Fruit fly (Drosophila melanogaster) whole organism, embryonic: ENCODE results near the gene CG4953.

Experiments used
- ATbp ChIP-seq: fragments of 200-800 bp; sonication (Bioruptor generic); optimal IDR thresholded peaks from 2 replicates; lab custom pipeline; 2017; ENCODE audit warnings: missing biosample characterization, mild to moderate bottlenecking, missing genetic modification characterization, missing genetic modification reagents
- BtbVII ChIP-seq: fragments of 200-800 bp; sonication (Bioruptor generic); optimal IDR thresholded peaks from 3 replicates; lab custom pipeline; 2017; ENCODE audit warnings: missing biosample characterization, mild to moderate bottlenecking, missing genetic modification characterization
- CG10147 ChIP-seq: fragments of 200-800 bp; sonication (Bioruptor generic); optimal IDR thresholded peaks from 2 replicates; lab custom pipeline; 2019; ENCODE audit warnings: missing biosample characterization, mild to moderate bottlenecking, missing genetic modification characterization, moderate library complexity
- CG10366 ChIP-seq: fragments of 200-800 bp; sonication (Bioruptor generic); IDR thresholded peaks from 2 replicates; pipeline ENCODE4 v1.3.6; 2022; ENCODE audit warnings: missing biosample characterization, missing genetic modification characterization
- CG12104 ChIP-seq: fragments of 200-800 bp; sonication (Bioruptor generic); optimal IDR thresholded peaks from 3 replicates; lab custom pipeline; 2016; ENCODE audit warnings: missing biosample characterization, missing genetic modification characterization
- CG12299 ChIP-seq: fragments of 200-800 bp; sonication (Bioruptor generic); optimal IDR thresholded peaks from 2 replicates; lab custom pipeline; 2018; ENCODE audit warnings: missing biosample characterization, mild to moderate bottlenecking, missing genetic modification characterization
- CG13424 ChIP-seq: fragments of 200-800 bp; sonication (Bioruptor generic); optimal IDR thresholded peaks from 2 replicates; lab custom pipeline; 2019; ENCODE audit warnings: missing biosample characterization, mild to moderate bottlenecking, missing genetic modification characterization, moderate library complexity
- CG15269 ChIP-seq: fragments of 200-800 bp; sonication (Bioruptor generic); optimal IDR thresholded peaks from 2 replicates; lab custom pipeline; 2018; ENCODE audit warnings: missing biosample characterization, mild to moderate bottlenecking, missing genetic modification characterization, moderate library complexity
- CG17361 ChIP-seq: fragments of 200-800 bp; sonication (Bioruptor generic); IDR thresholded peaks from 3 replicates; pipeline ENCODE4 v1.3.6; 2022; ENCODE audit warnings: missing biosample characterization, missing genetic modification characterization
- CG17829 ChIP-seq: fragments of 200-800 bp; optimal IDR thresholded peaks from 2 replicates; lab custom pipeline; 2019; ENCODE audit warnings: missing biosample characterization, mild to moderate bottlenecking, missing genetic modification characterization, moderate library complexity
- CG1792 ChIP-seq: fragments of 200-800 bp; sonication (Bioruptor generic); optimal IDR thresholded peaks from 2 replicates; lab custom pipeline; 2016; ENCODE audit warnings: missing biosample characterization, missing genetic modification characterization
- CG30431 ChIP-seq: fragments of 200-800 bp; sonication (Bioruptor generic); optimal IDR thresholded peaks from 2 replicates; lab custom pipeline; 2017; ENCODE audit warnings: missing biosample characterization, missing genetic modification characterization
- CG31224 ChIP-seq: fragments of 200-800 bp; sonication (Bioruptor generic); IDR thresholded peaks from 2 replicates; pipeline ENCODE4 v1.3.6; 2022; ENCODE audit warnings: missing biosample characterization, missing genetic modification characterization
- CG3163 ChIP-seq: fragments of 200-800 bp; sonication (Bioruptor generic); optimal IDR thresholded peaks from 3 replicates; lab custom pipeline; 2016; ENCODE audit warnings: missing biosample characterization, missing genetic modification characterization
- CG32767 ChIP-seq: fragments of 200-800 bp; sonication (Bioruptor generic); IDR thresholded peaks from 2 replicates; pipeline ENCODE4 v1.3.6; 2022; ENCODE audit warnings: missing biosample characterization, missing genetic modification characterization
- CG4328 ChIP-seq: fragments of 200-800 bp; sonication (Bioruptor generic); optimal IDR thresholded peaks from 3 replicates; lab custom pipeline; 2017; ENCODE audit warnings: missing biosample characterization, missing genetic modification reagents, missing genetic modification characterization
- CG4854 ChIP-seq: fragments of 200-800 bp; sonication (Bioruptor generic); optimal IDR thresholded peaks from 2 replicates; lab custom pipeline; 2016; ENCODE audit warnings: missing biosample characterization, missing genetic modification characterization, inconsistent platforms
- CG5180 ChIP-seq: fragments of 200-800 bp; sonication (Bioruptor generic); optimal IDR thresholded peaks from 3 replicates; lab custom pipeline; 2017; ENCODE audit warnings: missing biosample characterization, missing genetic modification characterization, mild to moderate bottlenecking, moderate library complexity, missing genetic modification reagents
- CG7745 ChIP-seq: fragments of 200-800 bp; sonication (Bioruptor generic); optimal IDR thresholded peaks from 2 replicates; lab custom pipeline; 2018; ENCODE audit warnings: missing biosample characterization, mild to moderate bottlenecking, missing genetic modification characterization, moderate library complexity
- CG8089 ChIP-seq: fragments of 200-800 bp; sonication (Bioruptor generic); optimal IDR thresholded peaks from 3 replicates; lab custom pipeline; 2016; ENCODE audit warnings: missing biosample characterization, missing genetic modification characterization
- CG9797 ChIP-seq: fragments of 200-800 bp; sonication (Bioruptor generic); optimal IDR thresholded peaks from 3 replicates; lab custom pipeline; 2018; ENCODE audit warnings: missing biosample characterization, mild to moderate bottlenecking, missing genetic modification characterization
- CG9817 ChIP-seq: fragments of 200-800 bp; sonication (Bioruptor generic); optimal IDR thresholded peaks from 2 replicates; lab custom pipeline; 2018; ENCODE audit warnings: missing biosample characterization, mild to moderate bottlenecking, missing genetic modification characterization, moderate library complexity
- CHES-1-like ChIP-seq: fragments of 200-800 bp; sonication (Bioruptor generic); optimal IDR thresholded peaks from 2 replicates; lab custom pipeline; 2016; ENCODE audit warnings: missing biosample characterization, missing genetic modification characterization
- D19A ChIP-seq: fragments of 200-800 bp; optimal IDR thresholded peaks from 3 replicates; lab custom pipeline; 2019; ENCODE audit warnings: missing biosample characterization, mild to moderate bottlenecking, missing genetic modification characterization, moderate library complexity
- Ets65A ChIP-seq: fragments of 200-800 bp; sonication (Bioruptor generic); peaks from one replicate; lab custom pipeline; 2016; ENCODE audit warnings: missing biosample characterization, missing genetic modification characterization
- Kr ChIP-seq: fragments of 200-800 bp; sonication (Bioruptor generic); optimal IDR thresholded peaks from 2 replicates; lab custom pipeline; 2017; ENCODE audit warnings: missing biosample characterization, mild to moderate bottlenecking, missing genetic modification characterization
- MTF-1 ChIP-seq: fragments of 200-800 bp; sonication (Bioruptor generic); optimal IDR thresholded peaks from 2 replicates; lab custom pipeline; 2018; ENCODE audit warnings: missing biosample characterization, mild to moderate bottlenecking, missing genetic modification characterization, borderline replicate concordance
- Myb ChIP-seq: fragments of 200-800 bp; sonication (Bioruptor generic); optimal IDR thresholded peaks from 2 replicates; lab custom pipeline; 2016; ENCODE audit warnings: missing biosample characterization, missing genetic modification characterization
- Nf-YC ChIP-seq: fragments of 200-800 bp; optimal IDR thresholded peaks from 3 replicates; lab custom pipeline; 2019; ENCODE audit warnings: missing biosample characterization, mild to moderate bottlenecking, missing genetic modification characterization, moderate library complexity
- Oli ChIP-seq: fragments of 200-800 bp; sonication (Bioruptor generic); optimal IDR thresholded peaks from 2 replicates; lab custom pipeline; 2018; ENCODE audit warnings: missing biosample characterization, mild to moderate bottlenecking, missing genetic modification characterization, moderate library complexity
- PHDP ChIP-seq: fragments of 200-800 bp; sonication (Bioruptor generic); optimal IDR thresholded peaks from 3 replicates; lab custom pipeline; 2018; ENCODE audit warnings: missing biosample characterization, mild to moderate bottlenecking, missing genetic modification characterization, moderate library complexity
- bab2 ChIP-seq: fragments of 200-800 bp; sonication (Bioruptor generic); optimal IDR thresholded peaks from 2 replicates; lab custom pipeline; 2016; ENCODE audit warnings: missing biosample characterization, missing genetic modification characterization
- br ChIP-seq: fragments of >200 bp; optimal IDR thresholded peaks from 2 replicates; lab custom pipeline; 2017
- fd64A ChIP-seq: fragments of 200-800 bp; sonication (Bioruptor generic); optimal IDR thresholded peaks from 3 replicates; lab custom pipeline; 2018; ENCODE audit warnings: missing biosample characterization, mild to moderate bottlenecking, missing genetic modification characterization
- fd96Cb ChIP-seq: fragments of 200-800 bp; sonication (Bioruptor generic); optimal IDR thresholded peaks from 2 replicates; lab custom pipeline; 2018; ENCODE audit warnings: missing biosample characterization, mild to moderate bottlenecking, missing genetic modification characterization, moderate library complexity
- gem ChIP-seq: fragments of 200-800 bp; sonication (Bioruptor generic); optimal IDR thresholded peaks from 2 replicates; lab custom pipeline; 2019; ENCODE audit warnings: missing biosample characterization, mild to moderate bottlenecking, missing genetic modification characterization, moderate library complexity
- gsb-n ChIP-seq: fragments of 200-800 bp; sonication (Bioruptor generic); optimal IDR thresholded peaks from 3 replicates; lab custom pipeline; 2018; ENCODE audit warnings: missing biosample characterization, mild to moderate bottlenecking, missing genetic modification characterization
- hkb ChIP-seq, 2 experiments: fragments of 200-800 bp in 1 of 2; fragments of >200 bp in 1 of 2; sonication (Bioruptor generic) in 1 of 2; IDR thresholded peaks in 1 of 2; optimal IDR thresholded peaks in 1 of 2; 2 replicates each; pipeline versions ENCODE4 v1.3.6 to Lab custom; 2017 to 2022; ENCODE audit warnings: missing biosample characterization in 1 of 2, missing genetic modification characterization in 1 of 2
- kah ChIP-seq: fragments of 200-800 bp; sonication (Bioruptor generic); optimal IDR thresholded peaks from 2 replicates; lab custom pipeline; 2018; ENCODE audit warnings: missing biosample characterization, mild to moderate bottlenecking, missing genetic modification characterization
- kay ChIP-seq: fragments of 200-800 bp; sonication (Bioruptor generic); optimal IDR thresholded peaks from 2 replicates; lab custom pipeline; 2016; ENCODE audit warnings: missing biosample characterization, missing genetic modification characterization
- lov ChIP-seq, 2 experiments: fragments of 200-800 bp in 1 of 2; fragments of >200 bp in 1 of 2; sonication (Bioruptor generic) in 1 of 2; IDR thresholded peaks in 1 of 2; optimal IDR thresholded peaks in 1 of 2; 2 replicates in 1 of 2; 3 replicates in 1 of 2; pipeline versions ENCODE4 v1.3.6 to Lab custom; 2017 to 2022; ENCODE audit warnings: missing biosample characterization in 1 of 2, missing genetic modification characterization in 1 of 2
- mld ChIP-seq: fragments of 200-800 bp; sonication (Bioruptor generic); IDR thresholded peaks from 3 replicates; pipeline ENCODE4 v1.3.6; 2022; ENCODE audit warnings: missing biosample characterization, missing genetic modification characterization; ENCODE audit not compliant: partially characterized antibody
- oc ChIP-seq: fragments of 200-800 bp; sonication (Bioruptor generic); optimal IDR thresholded peaks from 2 replicates; lab custom pipeline; 2018; ENCODE audit warnings: missing biosample characterization, mild to moderate bottlenecking, missing genetic modification characterization, moderate library complexity
- pita ChIP-seq: fragments of 200-800 bp; sonication (Bioruptor generic); optimal IDR thresholded peaks from 2 replicates; lab custom pipeline; 2017; ENCODE audit warnings: missing biosample characterization, mild to moderate bottlenecking, missing genetic modification characterization
- sd ChIP-seq: fragments of 200-800 bp; sonication (Bioruptor generic); optimal IDR thresholded peaks from 3 replicates; lab custom pipeline; 2018; ENCODE audit warnings: missing biosample characterization, mild to moderate bottlenecking, missing genetic modification characterization, moderate library complexity
- shn ChIP-seq: fragments of 200-800 bp; sonication (Bioruptor generic); optimal IDR thresholded peaks from 3 replicates; lab custom pipeline; 2016; ENCODE audit warnings: missing biosample characterization, missing genetic modification characterization
- sim ChIP-seq: fragments of 200-800 bp; sonication (Bioruptor generic); IDR thresholded peaks from 2 replicates; pipeline ENCODE4 v1.3.6; 2022; ENCODE audit warnings: missing biosample characterization, missing genetic modification characterization
- sisA ChIP-seq: fragments of 200-800 bp; sonication (Bioruptor generic); IDR thresholded peaks from 2 replicates; pipeline ENCODE4 v1.3.6; 2022; ENCODE audit warnings: missing biosample characterization, missing genetic modification characterization
- slbo ChIP-seq: fragments of 200-800 bp; sonication (Bioruptor generic); IDR thresholded peaks from 2 replicates; pipeline ENCODE4 v1.3.6; 2022; ENCODE audit warnings: missing biosample characterization, missing genetic modification characterization
- vfl ChIP-seq: fragments of 200-800 bp; sonication (Bioruptor generic); optimal IDR thresholded peaks from 2 replicates; lab custom pipeline; 2016; ENCODE audit warnings: missing biosample characterization, missing genetic modification characterization
- wdn ChIP-seq: fragments of 200-800 bp; sonication (Bioruptor generic); IDR thresholded peaks from 2 replicates; pipeline ENCODE4 v1.3.6; 2022; ENCODE audit warnings: missing biosample characterization, missing genetic modification characterization

The CG4953 gene

dm6 chr2L:10231092-10231494, 35.4 kb upstream of the CG4953 start (continued):
- TF ChIP-seq sd (tag; lab: Kevin White, UChicago) (peak; percentile 84), pita (GFP tag; lab: Kevin White, UChicago) (no peak), CG13424 (tag; lab: Kevin White, UChicago) (peak; percentile 6), gsb-n (no peak), wdn (no peak), CG10366 (no peak), gem (tag; lab: Kevin White, UChicago) (peak; percentile 46), BtbVII (peak; percentile 58), oc (no peak), br (lab: Kevin White, UChicago) (no peak), CG17361 (GFP tag; lab: Robert Waterston, UW) (no peak), CG12104 (GFP tag; lab: Kevin White, UChicago) (peak; percentile 8), CG8089 (GFP tag; lab: Kevin White, UChicago) (peak; percentile 95), hkb (optimal IDR thresholded peaks at IDR 0.05; lab: Kevin White, UChicago) (no peak), hkb (GFP tag; IDR thresholded peaks at IDR 0.05; lab: Robert Waterston, UW) (no peak), D19A (no peak), CG32767 (no peak), CG5180 (GFP tag; lab: Kevin White, UChicago) (peak; percentile 18), slbo (peak; percentile 42; the same call in 1 of the 2 replicates), CG4854 (no peak), CG1792 (GFP tag; lab: Kevin White, UChicago) (peak; percentile 11), Nf-YC (tag; lab: Kevin White, UChicago) (no peak), CG9797 (GFP tag; lab: Kevin White, UChicago) (no peak), CHES-1-like (GFP tag; lab: Kevin White, UChicago) (peak; percentile 19), sim (no peak), fd96Cb (tag; lab: Kevin White, UChicago) (no peak), CG10147 (peak; percentile 4), CG9817 (no peak), kay (no peak), lov (optimal IDR thresholded peaks at IDR 0.05; lab: Kevin White, UChicago) (no peak), lov (GFP tag; IDR thresholded peaks at IDR 0.05; lab: Robert Waterston, UW) (no peak), MTF-1 (GFP tag; lab: Kevin White, UChicago) (no peak), sisA (no peak), Myb (no peak), CG15269 (tag; lab: Kevin White, UChicago) (peak; percentile 9), kah (GFP tag; lab: Kevin White, UChicago) (no peak), mld (GFP tag; lab: Robert Waterston, UW) (no peak), CG17829 (tag; lab: Kevin White, UChicago) (no peak), shn (GFP tag; lab: Kevin White, UChicago) (peak; percentile 40), CG4328 (GFP tag; lab: Kevin White, UChicago) (peak; percentile 26), Ets65A (GFP tag; lab: Kevin White, UChicago) (no peak), Oli (tag; lab: Kevin White, UChicago) (no peak), PHDP (peak; percentile 47), CG31224 (GFP tag; lab: Robert Waterston, UW) (no peak), vfl (GFP tag; lab: Kevin White, UChicago) (no peak), CG30431 (GFP tag; lab: Kevin White, UChicago) (no peak), fd64A (GFP tag; lab: Kevin White, UChicago) (no peak), CG7745 (tag; lab: Kevin White, UChicago) (no peak), CG3163 (GFP tag; lab: Kevin White, UChicago) (no peak), Kr (GFP tag; lab: Kevin White, UChicago) (no peak), CG12299 (tag; lab: Kevin White, UChicago) (no peak), ATbp (GFP tag; lab: Kevin White, UChicago) (no peak), bab2 (GFP tag; lab: Kevin White, UChicago) (no peak)
